Fruit fly (Drosophila melanogaster) whole organism, embryonic: ENCODE results near the gene Lamtor5.

ENCODE experiments used
- ATbp ChIP-seq: fragments of 200-800 bp; sonication (Bioruptor generic); optimal IDR thresholded peaks from 2 replicates; lab custom pipeline; 2017; ENCODE audit warnings: missing biosample characterization, mild to moderate bottlenecking, missing genetic modification characterization, missing genetic modification reagents
- CG10321 ChIP-seq: fragments of 200-800 bp; sonication (Bioruptor generic); IDR thresholded peaks from 2 replicates; pipeline ENCODE4 v1.3.6; 2022; ENCODE audit warnings: missing biosample characterization, missing genetic modification characterization
- CG11695 ChIP-seq: fragments of 200-800 bp; sonication (Bioruptor generic); IDR thresholded peaks from 3 replicates; pipeline ENCODE4 v1.3.6; 2022; ENCODE audit warnings: missing biosample characterization, missing genetic modification characterization
- CG13296 ChIP-seq: fragments of 200-800 bp; sonication (Bioruptor generic); optimal IDR thresholded peaks from 3 replicates; lab custom pipeline; 2018; ENCODE audit warnings: missing biosample characterization, mild to moderate bottlenecking, missing genetic modification characterization
- CG14050 ChIP-seq: fragments of 200-800 bp; sonication (Bioruptor generic); IDR thresholded peaks from 3 replicates; pipeline ENCODE4 v1.3.6; 2022; ENCODE audit warnings: missing biosample characterization, missing genetic modification characterization
- CG1602 ChIP-seq: fragments of 200-800 bp; sonication (Bioruptor generic); optimal IDR thresholded peaks from 3 replicates; lab custom pipeline; 2016; ENCODE audit warnings: missing biosample characterization, missing genetic modification characterization
- CG1603 ChIP-seq: fragments of 200-800 bp; sonication (Bioruptor generic); optimal IDR thresholded peaks from 2 replicates; lab custom pipeline; 2019; ENCODE audit warnings: missing biosample characterization, mild to moderate bottlenecking, missing genetic modification characterization, moderate library complexity
- CG18619 ChIP-seq: fragments of 200-800 bp; sonication (Bioruptor generic); optimal IDR thresholded peaks from 3 replicates; lab custom pipeline; 2017; ENCODE audit warnings: missing biosample characterization, mild to moderate bottlenecking, missing genetic modification characterization
- CG31365 ChIP-seq: fragments of 200-800 bp; sonication (Bioruptor generic); optimal IDR thresholded peaks from 2 replicates; lab custom pipeline; 2018; ENCODE audit warnings: missing biosample characterization, mild to moderate bottlenecking, missing genetic modification characterization
- CG3847 ChIP-seq: fragments of 200-800 bp; sonication (Bioruptor generic); IDR thresholded peaks from 2 replicates; pipeline ENCODE4 v1.3.6; 2022; ENCODE audit warnings: missing biosample characterization, missing genetic modification characterization
- CG4360 ChIP-seq: fragments of 200-800 bp; sonication (Bioruptor generic); IDR thresholded peaks from 2 replicates; pipeline ENCODE4 v1.3.6; 2022; ENCODE audit warnings: missing biosample characterization, missing genetic modification characterization
- CG6175 ChIP-seq: fragments of 200-800 bp; sonication (Bioruptor generic); IDR thresholded peaks from 3 replicates; pipeline ENCODE4 v1.3.6; 2022; ENCODE audit warnings: missing biosample characterization, missing genetic modification characterization
- CG6813 ChIP-seq: fragments of 200-800 bp; sonication (Bioruptor generic); optimal IDR thresholded peaks from 2 replicates; lab custom pipeline; 2017; ENCODE audit warnings: missing biosample characterization, missing genetic modification characterization, mild to moderate bottlenecking, moderate library complexity, missing genetic modification reagents
- CG7357 ChIP-seq: fragments of 200-800 bp; sonication (Bioruptor generic); IDR thresholded peaks from 3 replicates; pipeline ENCODE4 v1.3.6; 2022; ENCODE audit warnings: missing biosample characterization, missing genetic modification characterization
- CG7372 ChIP-seq: fragments of 200-800 bp; sonication (Bioruptor generic); IDR thresholded peaks from 2 replicates; pipeline ENCODE4 v1.3.6; 2022; ENCODE audit warnings: missing biosample characterization, missing genetic modification characterization
- CG7839 ChIP-seq: fragments of 200-800 bp; sonication (Bioruptor generic); optimal IDR thresholded peaks from 3 replicates; lab custom pipeline; 2018; ENCODE audit warnings: missing biosample characterization, mild to moderate bottlenecking, missing genetic modification characterization, moderate library complexity
- CG8281 ChIP-seq: fragments of 200-800 bp; sonication (Bioruptor generic); optimal IDR thresholded peaks from 2 replicates; lab custom pipeline; 2018; ENCODE audit warnings: missing biosample characterization, mild to moderate bottlenecking, missing genetic modification characterization, moderate library complexity
- CG8765 ChIP-seq: fragments of 200-800 bp; sonication (Bioruptor generic); IDR thresholded peaks from 2 replicates; pipeline ENCODE4 v1.3.6; 2022; ENCODE audit warnings: missing biosample characterization, missing genetic modification characterization
- CG8924 ChIP-seq: fragments of 200-800 bp; optimal IDR thresholded peaks from 3 replicates; lab custom pipeline; 2019; ENCODE audit warnings: missing biosample characterization, mild to moderate bottlenecking, missing genetic modification characterization, moderate library complexity
- CG9609 ChIP-seq: fragments of 200-800 bp; sonication (Bioruptor generic); optimal IDR thresholded peaks from 3 replicates; lab custom pipeline; 2016; ENCODE audit warnings: missing biosample characterization, missing genetic modification characterization
- Dll ChIP-seq: fragments of 200-800 bp; sonication (Bioruptor generic); IDR thresholded peaks from 4 replicates; pipeline ENCODE4 v1.3.6; 2022; ENCODE audit warnings: missing biosample characterization, missing genetic modification characterization; ENCODE audit not compliant: partially characterized antibody
- Dref ChIP-seq: fragments of 200-800 bp; sonication (Bioruptor generic); IDR thresholded peaks from 2 replicates; pipeline ENCODE4 v1.3.6; 2022; ENCODE audit warnings: missing biosample characterization, missing genetic modification characterization
- Elba2 ChIP-seq: fragments of 200-800 bp; sonication (Bioruptor generic); optimal IDR thresholded peaks from 3 replicates; lab custom pipeline; 2016; ENCODE audit warnings: missing biosample characterization, missing genetic modification characterization
- Ets65A ChIP-seq: fragments of 200-800 bp; sonication (Bioruptor generic); peaks from one replicate; lab custom pipeline; 2016; ENCODE audit warnings: missing biosample characterization, missing genetic modification characterization
- Fer1 ChIP-seq: fragments of 200-800 bp; sonication (Bioruptor generic); optimal IDR thresholded peaks from 2 replicates; lab custom pipeline; 2017; ENCODE audit warnings: missing biosample characterization, mild to moderate bottlenecking, missing genetic modification characterization
- Fer3 ChIP-seq: fragments of 200-800 bp; sonication (Bioruptor generic); optimal IDR thresholded peaks from 2 replicates; lab custom pipeline; 2018; ENCODE audit warnings: missing biosample characterization, mild to moderate bottlenecking, missing genetic modification characterization, moderate library complexity
- Gug ChIP-seq: fragments of 200-800 bp; sonication (Bioruptor generic); IDR thresholded peaks from 4 replicates; pipeline ENCODE4 v1.3.6; 2022; ENCODE audit warnings: missing biosample characterization, missing genetic modification characterization
- HLH3B ChIP-seq: fragments of 200-800 bp; sonication (Bioruptor generic); IDR thresholded peaks from 2 replicates; pipeline ENCODE4 v1.3.6; 2022; ENCODE audit warnings: missing biosample characterization, missing genetic modification characterization
- MBD-R2 ChIP-seq: fragments of 200-800 bp; sonication (Bioruptor generic); IDR thresholded peaks from 2 replicates; pipeline ENCODE4 v1.3.6; 2022; ENCODE audit warnings: missing biosample characterization, missing genetic modification characterization
- Med ChIP-seq: fragments of 200-800 bp; sonication (Bioruptor generic); peaks from one replicate; lab custom pipeline; 2016; ENCODE audit warnings: missing biosample characterization, missing genetic modification characterization, mild to moderate bottlenecking, inconsistent platforms, moderate library complexity
- Pdp1 ChIP-seq, 2 experiments: fragments of 200-800 bp; sonication (Bioruptor generic); optimal IDR thresholded peaks; 3 replicates each; lab custom pipeline; 2016; ENCODE audit warnings: missing biosample characterization in 2 of 2, missing genetic modification characterization in 2 of 2, mild to moderate bottlenecking in 1 of 2, moderate library complexity in 1 of 2
- Sry-δ ChIP-seq: fragments of 200-800 bp; sonication (Bioruptor generic); optimal IDR thresholded peaks from 2 replicates; lab custom pipeline; 2016; ENCODE audit warnings: missing biosample characterization, missing genetic modification characterization
- bbx ChIP-seq: fragments of 200-800 bp; sonication (Bioruptor generic); IDR thresholded peaks from 2 replicates; pipeline ENCODE4 v1.3.6; 2022; ENCODE audit warnings: missing biosample characterization, missing genetic modification characterization; ENCODE audit not compliant: partially characterized antibody
- bigmax ChIP-seq: fragments of 200-800 bp; sonication (Bioruptor generic); optimal IDR thresholded peaks from 2 replicates; lab custom pipeline; 2018; ENCODE audit warnings: missing biosample characterization, mild to moderate bottlenecking, missing genetic modification characterization
- ci ChIP-seq: fragments of 200-800 bp; sonication (Bioruptor generic); IDR thresholded peaks from 3 replicates; pipeline ENCODE4 v1.3.6; 2022; ENCODE audit warnings: missing biosample characterization, missing genetic modification characterization
- crp ChIP-seq, 2 experiments: fragments of 200-800 bp; sonication (Bioruptor generic); optimal IDR thresholded peaks; 2 replicates in 1 of 2; 3 replicates in 1 of 2; lab custom pipeline; 2017; ENCODE audit warnings: missing biosample characterization in 2 of 2, missing genetic modification characterization in 2 of 2, mild to moderate bottlenecking in 1 of 2, moderate library complexity in 1 of 2
- gem ChIP-seq: fragments of 200-800 bp; sonication (Bioruptor generic); optimal IDR thresholded peaks from 2 replicates; lab custom pipeline; 2019; ENCODE audit warnings: missing biosample characterization, mild to moderate bottlenecking, missing genetic modification characterization, moderate library complexity
- kah ChIP-seq: fragments of 200-800 bp; sonication (Bioruptor generic); optimal IDR thresholded peaks from 2 replicates; lab custom pipeline; 2018; ENCODE audit warnings: missing biosample characterization, mild to moderate bottlenecking, missing genetic modification characterization
- kay ChIP-seq: fragments of 200-800 bp; sonication (Bioruptor generic); optimal IDR thresholded peaks from 2 replicates; lab custom pipeline; 2016; ENCODE audit warnings: missing biosample characterization, missing genetic modification characterization
- lab ChIP-seq: fragments of 200-800 bp; sonication (Bioruptor generic); optimal IDR thresholded peaks from 3 replicates; lab custom pipeline; 2017; ENCODE audit warnings: missing biosample characterization, missing genetic modification characterization, mild to moderate bottlenecking, moderate library complexity, missing genetic modification reagents
- lbe ChIP-seq: fragments of 200-800 bp; sonication (Bioruptor generic); optimal IDR thresholded peaks from 2 replicates; lab custom pipeline; 2016; ENCODE audit warnings: missing biosample characterization, mild to moderate bottlenecking, missing genetic modification characterization
- maf-S ChIP-seq: fragments of 200-800 bp; sonication (Bioruptor generic); optimal IDR thresholded peaks from 2 replicates; lab custom pipeline; 2016; ENCODE audit warnings: missing biosample characterization, missing genetic modification characterization
- nerfin-1 ChIP-seq: fragments of 200-800 bp; sonication (Bioruptor generic); optimal IDR thresholded peaks from 3 replicates; lab custom pipeline; 2019; ENCODE audit warnings: missing biosample characterization, mild to moderate bottlenecking, missing genetic modification characterization, moderate library complexity
- nmo ChIP-seq: fragments of 200-800 bp; sonication (Bioruptor generic); optimal IDR thresholded peaks from 2 replicates; lab custom pipeline; 2018; ENCODE audit warnings: missing biosample characterization, mild to moderate bottlenecking, missing genetic modification characterization, moderate library complexity
- otp ChIP-seq: fragments of 200-800 bp; sonication (Bioruptor generic); IDR thresholded peaks from 3 replicates; pipeline ENCODE4, ENCODE4 v1.3.6; 2022; ENCODE audit warnings: missing biosample characterization, missing genetic modification characterization
- schlank ChIP-seq: fragments of 200-800 bp; sonication (Bioruptor generic); optimal IDR thresholded peaks from 2 replicates; lab custom pipeline; 2018; ENCODE audit warnings: missing biosample characterization, mild to moderate bottlenecking, missing genetic modification characterization
- sr ChIP-seq: fragments of 200-800 bp; sonication (Bioruptor generic); IDR thresholded peaks from 3 replicates; pipeline ENCODE4 v1.3.6; 2022; ENCODE audit warnings: missing biosample characterization, missing genetic modification characterization
- stwl ChIP-seq: fragments of 200-800 bp; sonication (Bioruptor generic); optimal IDR thresholded peaks from 3 replicates; lab custom pipeline; 2018; ENCODE audit warnings: missing biosample characterization, mild to moderate bottlenecking, missing genetic modification characterization, moderate library complexity
- twi ChIP-seq: fragments of 200-800 bp; optimal IDR thresholded peaks from 2 replicates; lab custom pipeline; 2019; ENCODE audit warnings: missing biosample characterization, mild to moderate bottlenecking, missing genetic modification characterization, moderate library complexity
- unc-4 ChIP-seq: fragments of 200-800 bp; sonication (Bioruptor generic); IDR thresholded peaks from 2 replicates; pipeline ENCODE4 v1.3.6; 2022; ENCODE audit warnings: missing biosample characterization, missing genetic modification characterization; ENCODE audit not compliant: partially characterized antibody

The Lamtor5 gene

DNA sequence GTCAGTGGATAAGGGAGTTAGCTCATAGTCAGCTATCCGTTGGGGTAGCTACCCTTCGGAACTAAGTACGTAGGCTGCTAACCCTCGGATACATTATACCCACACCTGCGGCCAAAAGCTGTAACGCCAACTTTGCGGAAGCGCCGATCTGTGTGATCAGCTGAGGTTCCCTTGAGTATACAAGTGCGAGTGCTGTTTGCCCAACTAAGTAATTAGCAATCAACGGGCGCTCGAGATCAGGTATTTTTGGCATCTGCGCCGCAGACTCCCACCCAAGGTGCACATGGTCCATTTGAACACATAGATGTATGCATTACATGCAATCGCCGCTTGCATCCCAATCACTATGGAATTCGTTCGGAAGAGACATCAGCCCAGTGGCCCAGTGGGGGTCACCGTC lies 4.7 kb downstream of the Lamtor5 start (continued):
- peak; percentile 54; the same call in 1 of the 2 replicates for TF ChIP-seq MBD-R2 (GFP tag; lab: Robert Waterston, UW)
- TF ChIP-seq ATbp (GFP tag; lab: Kevin White, UChicago): peak; percentile 67
- TF ChIP-seq bigmax (GFP tag; lab: Kevin White, UChicago): peak; percentile 4
- TF ChIP-seq Fer3 (tag; lab: Kevin White, UChicago): peak; percentile 78
- no peak for TF ChIP-seq CG8765
- peak; percentile 91 for TF ChIP-seq CG13296 (GFP tag; lab: Kevin White, UChicago)
- TF ChIP-seq crp (GFP tag; optimal IDR thresholded peaks at IDR 0.05; lab: Kevin White, UChicago): no peak
- TF ChIP-seq CG7372 (GFP tag; lab: Robert Waterston, UW): 0 out of 2 replicates have a peak, but pooled peaks have one; percentile 14
- peak; percentile 73 for TF ChIP-seq CG11695 (GFP tag; lab: Robert Waterston, UW)
- no peak for TF ChIP-seq Dll (GFP tag; lab: Robert Waterston, UW)
- peak; percentile 71 for TF ChIP-seq CG18619 (GFP tag; lab: Kevin White, UChicago)
- no peak for TF ChIP-seq bbx (GFP tag; lab: Robert Waterston, UW)
- no peak for TF ChIP-seq CG9609
- peak; percentile 84 for TF ChIP-seq schlank
- TF ChIP-seq CG8281 (tag; lab: Kevin White, UChicago): no peak
- TF ChIP-seq Sry-δ (GFP tag; lab: Kevin White, UChicago): peak; percentile 28
- TF ChIP-seq CG8924 (tag; lab: Kevin White, UChicago): peak; percentile 13
- no peak for TF ChIP-seq CG10321
- TF ChIP-seq kay (GFP tag; lab: Kevin White, UChicago): peak; percentile 10
- no peak for TF ChIP-seq kah (GFP tag; lab: Kevin White, UChicago)
- TF ChIP-seq CG14050 (GFP tag; lab: Robert Waterston, UW): no peak
- TF ChIP-seq ci (GFP tag; lab: Robert Waterston, UW): peak; percentile 61; the same call in 2 of the 3 replicates
- peak; percentile 15 for TF ChIP-seq CG7839 (tag; lab: Kevin White, UChicago)
- TF ChIP-seq Ets65A (GFP tag; lab: Kevin White, UChicago): peak; percentile 82
- TF ChIP-seq otp (GFP tag; lab: Robert Waterston, UW): peak; percentile 59; the same call in 1 of the 3 replicates
- TF ChIP-seq Dref (GFP tag; lab: Robert Waterston, UW): no peak
- TF ChIP-seq lab (GFP tag; lab: Kevin White, UChicago): peak; percentile 97
- TF ChIP-seq Pdp1 (GFP tag; optimal IDR thresholded peaks at IDR 0.05; lab: Kevin White, UChicago): peak in 1 of 2 experiments; percentile 31
- TF ChIP-seq nerfin-1 (tag; lab: Kevin White, UChicago): no peak
- peak; percentile 92 for TF ChIP-seq CG6813 (GFP tag; lab: Kevin White, UChicago)
- TF ChIP-seq lbe (GFP tag; lab: Kevin White, UChicago): peak; percentile 36
- TF ChIP-seq CG3847 (GFP tag; lab: Robert Waterston, UW): peak; percentile 52
- no peak for TF ChIP-seq CG4360 (GFP tag; lab: Robert Waterston, UW)
- TF ChIP-seq Elba2 (GFP tag; lab: Kevin White, UChicago): no peak
- TF ChIP-seq Gug (GFP tag; lab: Robert Waterston, UW): no peak
- TF ChIP-seq nmo (GFP tag; lab: Kevin White, UChicago): no peak
- no peak for TF ChIP-seq stwl (tag; lab: Kevin White, UChicago)
- peak; percentile 66 for TF ChIP-seq CG31365
- TF ChIP-seq twi (tag; lab: Kevin White, UChicago): no peak
- TF ChIP-seq CG1602 (GFP tag; lab: Kevin White, UChicago): no peak
- TF ChIP-seq CG7357 (GFP tag; lab: Robert Waterston, UW): peak; percentile 21; the same call in 1 of the 3 replicates
- TF ChIP-seq Fer1 (GFP tag; lab: Kevin White, UChicago): peak; percentile 95
- peak; percentile 52; the same call in 2 of the 3 replicates for TF ChIP-seq sr (GFP tag; lab: Robert Waterston, UW)
- TF ChIP-seq CG1603: peak; percentile 13
- TF ChIP-seq maf-S (GFP tag; lab: Kevin White, UChicago): peak; percentile 54
- peak; percentile 36 for TF ChIP-seq gem (tag; lab: Kevin White, UChicago)
- TF ChIP-seq HLH3B: peak; percentile 74; the same call in 1 of the 2 replicates
- TF ChIP-seq Med (GFP tag; lab: Kevin White, UChicago): peak; percentile 94
- TF ChIP-seq unc-4 (GFP tag; lab: Robert Waterston, UW): no peak
- TF ChIP-seq CG6175: peak; percentile 56; the same call in 1 of the 3 replicates
